Fruit fly (Drosophila melanogaster): ENCODE measurements around the gene mRpL15.

dm6 chr3L:20470991-20471498, 35.0 kb upstream of the mRpL15 start:
- peak; percentile 11 for TF ChIP-seq CG34367 (tag; optimal IDR thresholded peaks at IDR 0.05)
- TF ChIP-seq CG4496 (GFP tag; IDR thresholded peaks at IDR 0.05), result peak; percentile 84
- TF ChIP-seq gl (tag; optimal IDR thresholded peaks at IDR 0.05), result no peak
- no peak for TF ChIP-seq CG10348 (GFP tag; IDR thresholded peaks at IDR 0.05)
- TF ChIP-seq CG8159 (tag; optimal IDR thresholded peaks at IDR 0.05), result no peak
- TF ChIP-seq Pif1B (GFP tag; optimal IDR thresholded peaks at IDR 0.05), result no peak
- peak; percentile 80 for TF ChIP-seq fd96Ca (GFP tag; IDR thresholded peaks at IDR 0.05)
